Worm (Caenorhabditis elegans): Measurements from ENCODE around the gene R02D5.9.

R02D5.9 gene

ce11 chrV:14476680-14477079 is 34.2 kb downstream of the R02D5.9 start, which contains the start of gene clec-54:
TSS of gene clec-54 (plus strand) at chrV:14476903.
- TF ChIP-seq nhr-28 (tag; optimal IDR thresholded peaks at IDR 0.05) (peak; percentile 18), dve-1 (tag; optimal IDR thresholded peaks at IDR 0.05; ENCODE audit: insufficient read depth) (peak; percentile 12), Y75B8A.6 (GFP tag; IDR thresholded peaks at IDR 0.05) (no peak), unc-62 (GFP tag; optimal IDR thresholded peaks at IDR 0.05 in 1 of 2) (peak in 1 of 2 experiments; percentile 43), unc-62 (tag; optimal IDR thresholded peaks at IDR 0.05) (no peak), tra-1 (GFP tag; IDR thresholded peaks at IDR 0.05) (0 out of 2 replicates have a peak, but pooled peaks have one; percentile 27), ceh-62 (tag; optimal IDR thresholded peaks at IDR 0.05) (no peak), daf-16 (GFP tag; optimal IDR thresholded peaks at IDR 0.05) (no peak), daf-16 (tag; optimal IDR thresholded peaks at IDR 0.05) (peak; percentile 37), dmd-6 (GFP tag; IDR thresholded peaks at IDR 0.05) (peak; percentile 49; the same call in 1 of the 2 replicates), hlh-11 (tag; optimal IDR thresholded peaks at IDR 0.05) (peak; percentile 17)

ce11 chrV:14474099-14474498 is 36.8 kb downstream of the R02D5.9 start, which contains the start of gene clec-56:
TSS of gene clec-56 (plus strand) at chrV:14474399.
- TF ChIP-seq nhr-111 (GFP tag; optimal IDR thresholded peaks at IDR 0.05) (no peak), F49E8.2 (tag; optimal IDR thresholded peaks at IDR 0.05; ENCODE audit: borderline replicate concordance) (no peak), cey-2 (tag; optimal IDR thresholded peaks at IDR 0.05; ENCODE audit: borderline replicate concordance, insufficient read depth) (no peak), lir-3 (tag; optimal IDR thresholded peaks at IDR 0.05) (no peak), zfp-2 (tag; optimal IDR thresholded peaks at IDR 0.05) (no peak), pqm-1 (tag; optimal IDR thresholded peaks at IDR 0.05) (peak; percentile 35), dve-1 (tag; optimal IDR thresholded peaks at IDR 0.05; ENCODE audit: insufficient read depth) (no peak), nhr-28 (tag; optimal IDR thresholded peaks at IDR 0.05) (peak; percentile 36), snpc-4 (tag; optimal IDR thresholded peaks at IDR 0.05) (no peak), T20F7.1 (GFP tag; optimal IDR thresholded peaks at IDR 0.05) (no peak), lin-39 (tag; optimal IDR thresholded peaks at IDR 0.05) (no peak), ceh-20 (GFP tag; IDR thresholded peaks at IDR 0.05) (0 out of 2 replicates have a peak, but pooled peaks have one; percentile 18), F26F4.8 (GFP tag; conservative IDR thresholded peaks at IDR 0.05) (no peak), lin-29 (GFP tag; IDR thresholded peaks at IDR 0.05) (no peak), nhr-237 (tag; optimal IDR thresholded peaks at IDR 0.05) (no peak), duxl-1 (tag; optimal IDR thresholded peaks at IDR 0.05; ENCODE audit: poor library complexity) (no peak), zip-2 (tag; optimal IDR thresholded peaks at IDR 0.05) (no peak), hmg-1.1 (GFP tag; IDR thresholded peaks at IDR 0.05) (no peak), dpl-1 (GFP tag; optimal IDR thresholded peaks at IDR 0.05) (no peak), dmd-6 (GFP tag; IDR thresholded peaks at IDR 0.05) (no peak; the same call in 1 of the 2 replicates), mxl-2 (GFP tag; conservative IDR thresholded peaks at IDR 0.05) (no peak), hlh-11 (tag; optimal IDR thresholded peaks at IDR 0.05) (peak; percentile 2)

- no peak for TF ChIP-seq mxl-2 (GFP tag; conservative IDR thresholded peaks at IDR 0.05)
- TF ChIP-seq nhr-28 (tag; optimal IDR thresholded peaks at IDR 0.05), result peak; percentile 37
Measured at ce11 chrV:14472229-14472628, 38.7 kb downstream of the R02D5.9 start, which contains the start of gene clec-227. TSS of gene clec-227 (plus strand) at chrV:14472529.

- no peak for TF ChIP-seq daf-16 (GFP tag; optimal IDR thresholded peaks at IDR 0.05)
- no peak for TF ChIP-seq daf-16 (tag; optimal IDR thresholded peaks at IDR 0.05)
- TF ChIP-seq unc-62 (GFP tag; optimal IDR thresholded peaks at IDR 0.05 in 1 of 2), result peak in 1 of 2 experiments; percentile 88
- TF ChIP-seq unc-62 (tag; optimal IDR thresholded peaks at IDR 0.05), result no peak
Measured at ce11 chrV:14468931-14469330, 42.0 kb downstream of the R02D5.9 start, which contains the start of gene clec-57. TSS of gene clec-57 (plus strand) at chrV:14469231.

ce11 chrV:14468196-14468874 is 42.6 kb downstream of the R02D5.9 start, which contains the start of gene srz-97:
TSS of gene srz-97 (minus strand) at chrV:14468246.
- peak; percentile 85 for TF ChIP-seq snpc-4 (tag; optimal IDR thresholded peaks at IDR 0.05)
- peak; percentile 61; the same call in 1 of the 2 replicates for TF ChIP-seq php-3 (GFP tag; IDR thresholded peaks at IDR 0.05)
- TF ChIP-seq nhr-42 (GFP tag; IDR thresholded peaks at IDR 0.05), result peak; percentile 63; the same call in 1 of the 2 replicates
- 0 out of 2 replicates have a peak, but pooled peaks have one; percentile 30 for TF ChIP-seq Y105C5A.15 (GFP tag; IDR thresholded peaks at IDR 0.05)
- peak; percentile 68; the same call in 1 of the 2 replicates for TF ChIP-seq lin-1 (GFP tag; IDR thresholded peaks at IDR 0.05)
- TF ChIP-seq hlh-11 (tag; optimal IDR thresholded peaks at IDR 0.05), result peak; percentile 77
- TF ChIP-seq mxl-3 (GFP tag; optimal IDR thresholded peaks at IDR 0.05), result peak; percentile 7
- no peak for TF ChIP-seq nhr-6 (tag; optimal IDR thresholded peaks at IDR 0.05)
- peak; percentile 75 for TF ChIP-seq mes-2 (tag; optimal IDR thresholded peaks at IDR 0.05; ENCODE audit: poor library complexity, severe bottlenecking)
- TF ChIP-seq mxl-2 (GFP tag; conservative IDR thresholded peaks at IDR 0.05), result no peak
- peak; percentile 65 for TF ChIP-seq F49E8.2 (tag; optimal IDR thresholded peaks at IDR 0.05; ENCODE audit: borderline replicate concordance)
- TF ChIP-seq dmd-6 (GFP tag; IDR thresholded peaks at IDR 0.05), result peak; percentile 37
- TF ChIP-seq dmd-8 (GFP tag; IDR thresholded peaks at IDR 0.05), result 0 out of 2 replicates have a peak, but pooled peaks have one; percentile 64
- TF ChIP-seq unc-62 (GFP tag; optimal IDR thresholded peaks at IDR 0.05 in 1 of 2), result peak in 1 of 2 experiments; percentile 24
- TF ChIP-seq unc-62 (tag; optimal IDR thresholded peaks at IDR 0.05), result no peak
- TF ChIP-seq snpc-1.2 (GFP tag; IDR thresholded peaks at IDR 0.05), result peak; percentile 85
- peak; percentile 82 for TF ChIP-seq aha-1 (tag)
- TF ChIP-seq ceh-44 (GFP tag; IDR thresholded peaks at IDR 0.05), result 0 out of 2 replicates have a peak, but pooled peaks have one; percentile 58

Measured in whole organism, L4 larva.